Fruit fly (Drosophila melanogaster): ENCODE data around the gene CG15747.

DNA sequence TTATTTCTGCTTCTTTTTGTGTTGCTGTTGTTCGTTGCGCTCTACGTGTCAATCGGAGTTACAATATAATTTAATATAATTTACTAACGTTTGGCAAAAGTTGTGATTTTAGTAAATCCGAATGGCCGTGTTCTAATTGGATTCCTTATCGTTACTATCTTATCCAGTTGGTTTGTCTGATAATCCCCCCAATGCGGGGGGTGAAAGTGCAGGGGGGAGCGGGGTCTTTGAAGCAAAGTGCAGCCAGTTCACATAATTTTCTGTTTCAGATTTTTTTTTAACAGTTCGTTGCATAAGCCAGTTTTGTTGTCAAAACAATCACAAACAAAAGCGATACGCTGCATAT, 33.6 kb downstream of the CG15747 start:
- TF ChIP-seq CG10565 (GFP tag; optimal IDR thresholded peaks at IDR 0.05), result no peak
- TF ChIP-seq Spps (tag; optimal IDR thresholded peaks at IDR 0.05), result no peak
- no peak for TF ChIP-seq disco-r (GFP tag; optimal IDR thresholded peaks at IDR 0.05)
- TF ChIP-seq CG8089 (GFP tag; optimal IDR thresholded peaks at IDR 0.05), result no peak
- TF ChIP-seq repo (GFP tag; optimal IDR thresholded peaks at IDR 0.05), result no peak
- TF ChIP-seq Sin3A (optimal IDR thresholded peaks at IDR 0.05), result no peak
- TF ChIP-seq CG15696 (tag; optimal IDR thresholded peaks at IDR 0.05), result no peak
- TF ChIP-seq tll (GFP tag; optimal IDR thresholded peaks at IDR 0.05), result no peak
- no peak for TF ChIP-seq CG12236 (GFP tag; optimal IDR thresholded peaks at IDR 0.05)
- TF ChIP-seq CG30020 (tag; optimal IDR thresholded peaks at IDR 0.05), result no peak
- TF ChIP-seq zfh1 (GFP tag; IDR thresholded peaks at IDR 0.05), result no peak
- no peak for TF ChIP-seq HLH3B (GFP tag; IDR thresholded peaks at IDR 0.05)
- TF ChIP-seq cwo (GFP tag; optimal IDR thresholded peaks at IDR 0.05), result no peak
- TF ChIP-seq C15 (GFP tag; IDR thresholded peaks at IDR 0.05), result no peak
